Worm (Caenorhabditis elegans): ENCODE results near the gene scrm-8.

scrm-8 gene

DNA sequence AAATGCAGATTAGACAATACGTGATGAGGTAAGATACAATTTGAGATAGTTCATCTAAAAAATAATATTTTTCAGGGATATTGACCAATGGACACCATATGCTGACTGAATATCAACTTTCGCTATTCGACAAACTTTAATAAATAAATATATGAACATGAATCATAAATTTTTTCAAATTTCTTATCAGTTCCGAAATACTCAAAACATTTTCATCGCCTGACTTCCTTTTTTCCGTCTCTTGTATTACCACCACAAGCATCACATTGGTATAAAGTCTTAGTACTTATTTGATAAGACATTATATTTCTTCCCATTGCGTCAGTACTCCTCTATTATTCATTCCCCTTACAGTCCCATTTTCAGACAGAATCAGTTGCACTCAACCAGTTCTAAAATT lies 12.3 kb upstream of the scrm-8 start, which contains the start of the genes K08D10.10 and R07C12.1:
TSS of gene K08D10.10 (plus strand) at position 93 of the 400 bp plus-strand sequence.
TSS of gene R07C12.1 (plus strand) at position 314 of the 400 bp plus-strand sequence.
- no peak for TF ChIP-seq ztf-25 (GFP tag; IDR thresholded peaks at IDR 0.05)
- peak; percentile 42 for TF ChIP-seq nhr-80 (tag; optimal IDR thresholded peaks at IDR 0.05)

DNA sequence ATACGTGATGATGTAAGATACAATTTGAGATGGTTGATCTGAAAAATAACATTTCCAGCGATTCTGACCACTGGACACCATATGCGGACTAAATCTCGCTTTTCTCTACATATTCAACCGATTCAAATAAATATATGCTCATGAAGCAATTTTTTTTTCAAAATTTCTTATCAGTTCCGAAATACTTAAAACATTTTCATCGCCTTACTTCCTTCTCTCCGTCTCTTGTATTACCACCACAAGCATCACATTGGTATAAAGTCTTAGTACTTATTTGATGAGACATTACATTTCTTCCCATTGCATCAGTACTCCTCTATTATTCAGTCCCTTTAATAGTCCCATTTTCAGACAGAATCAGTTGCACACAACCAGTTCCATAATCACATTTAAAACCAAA lies 9.9 kb upstream of the scrm-8 start, which contains the start of gene K08D10.14:
TSS of gene K08D10.14 (plus strand) at position 301 of the 400 bp plus-strand sequence.
- TF ChIP-seq Y79H2A.3 (GFP tag; conservative IDR thresholded peaks at IDR 0.05), result no peak
- TF ChIP-seq nhr-80 (tag; optimal IDR thresholded peaks at IDR 0.05), result peak; percentile 17

DNA sequence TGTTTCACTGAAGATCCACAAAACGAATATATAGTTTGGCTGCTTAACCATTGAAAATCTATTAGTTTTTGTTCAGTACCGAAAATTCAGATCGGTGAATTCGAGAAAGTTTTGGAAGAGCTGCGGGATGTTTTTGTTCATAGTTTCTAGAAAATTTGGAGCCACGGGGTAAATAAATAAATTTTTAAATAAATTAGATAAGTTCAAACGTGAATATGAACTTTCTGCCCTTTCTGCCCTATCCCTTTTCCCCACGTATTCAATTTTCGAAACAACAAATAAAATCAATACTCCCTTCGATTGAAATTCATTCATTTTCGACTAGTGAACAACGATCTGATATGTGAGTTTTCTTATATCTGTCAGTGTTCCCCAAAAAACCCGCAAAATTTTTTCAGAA lies 2.4 kb upstream of the scrm-8 start, which contains the start of gene scrm-5:
TSS of gene scrm-5 (plus strand) at position 301 of the 400 bp plus-strand sequence.
- no peak for TF ChIP-seq die-1 (tag; optimal IDR thresholded peaks at IDR 0.05)
- TF ChIP-seq Y56A3A.18 (GFP tag; IDR thresholded peaks at IDR 0.05), result no peak
- TF ChIP-seq lag-1 (GFP tag; IDR thresholded peaks at IDR 0.05), result no peak
- TF ChIP-seq tbx-9 (tag; optimal IDR thresholded peaks at IDR 0.05; ENCODE audit: borderline replicate concordance), result no peak
- no peak for TF ChIP-seq gei-17 (GFP tag; optimal IDR thresholded peaks at IDR 0.05)
- TF ChIP-seq cebp-1 (GFP tag; IDR thresholded peaks at IDR 0.05), result no peak
- TF ChIP-seq cebp-1 (tag; optimal IDR thresholded peaks at IDR 0.05), result no peak
- TF ChIP-seq attf-5 (GFP tag; optimal IDR thresholded peaks at IDR 0.05), result no peak
- TF ChIP-seq dox-1 (GFP tag; IDR thresholded peaks at IDR 0.05), result no peak
- TF ChIP-seq ztf-22 (GFP tag; optimal IDR thresholded peaks at IDR 0.05), result no peak
- TF ChIP-seq rcor-1 (GFP tag; IDR thresholded peaks at IDR 0.05), result no peak
- no peak for TF ChIP-seq lin-35 (GFP tag; optimal IDR thresholded peaks at IDR 0.05)
- no peak for TF ChIP-seq F49E8.2 (tag; optimal IDR thresholded peaks at IDR 0.05; ENCODE audit: insufficient read depth)
- TF ChIP-seq rpc-1 (optimal IDR thresholded peaks at IDR 0.05), result no peak
- TF ChIP-seq rpc-1 (tag; optimal IDR thresholded peaks at IDR 0.05), result no peak
- no peak for TF ChIP-seq attf-6 (GFP tag; IDR thresholded peaks at IDR 0.05)
- TF ChIP-seq let-607 (tag; optimal IDR thresholded peaks at IDR 0.05), result no peak
- no peak for TF ChIP-seq snpc-1.1 (tag; optimal IDR thresholded peaks at IDR 0.05; ENCODE audit: insufficient read depth)
- no peak for TF ChIP-seq madf-10 (tag; optimal IDR thresholded peaks at IDR 0.05)

DNA sequence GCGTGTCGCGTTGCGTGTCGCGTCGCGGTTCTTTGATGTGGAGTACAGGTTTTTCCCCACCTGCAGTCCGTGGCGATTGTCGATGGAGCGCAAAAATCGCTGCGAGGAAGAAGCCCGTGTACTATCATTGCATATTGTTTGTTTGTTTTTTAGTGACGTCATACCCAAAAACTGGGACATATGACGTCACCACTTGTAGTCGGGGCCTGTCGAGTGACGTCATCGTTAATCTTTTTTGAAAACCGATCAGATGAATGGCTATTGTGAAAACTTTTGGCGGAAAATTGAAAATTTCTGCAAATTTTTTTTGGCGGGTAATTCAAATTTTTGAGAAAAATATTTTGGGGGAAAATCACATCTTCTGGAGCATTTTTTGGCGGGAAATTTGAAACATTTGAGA lies 2.8 kb downstream of the scrm-8 start:
- no peak for TF ChIP-seq akir-1 (GFP tag; optimal IDR thresholded peaks at IDR 0.05)

DNA sequence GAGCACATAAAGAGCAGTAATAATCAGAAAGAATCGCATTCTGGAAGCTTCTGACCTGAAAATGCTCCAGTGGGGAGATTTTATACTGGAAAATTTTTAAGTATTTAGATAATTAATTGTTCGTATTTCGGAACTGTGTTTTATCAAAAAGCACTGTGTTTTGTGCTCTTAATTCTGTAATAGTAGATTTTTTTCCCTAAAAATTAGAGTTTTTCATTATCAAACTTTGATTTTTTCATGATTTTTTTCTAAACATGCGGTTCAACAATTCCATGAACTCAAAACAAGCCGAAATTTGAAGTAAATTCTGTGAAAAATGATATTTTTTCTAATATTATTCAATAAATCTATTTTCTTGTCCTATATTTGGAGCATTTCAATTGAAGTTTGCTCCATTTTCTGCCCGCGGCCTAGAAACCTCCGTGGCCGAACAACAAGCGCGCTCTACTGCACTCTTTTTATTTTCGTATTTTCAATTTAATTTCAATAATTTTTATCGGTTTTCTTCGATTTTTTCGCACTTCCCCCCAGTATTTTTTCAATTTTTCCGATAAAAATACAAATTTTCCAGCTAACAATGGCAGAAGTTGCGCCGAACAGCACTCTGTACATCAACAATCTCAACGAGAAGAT lies 7.2 kb downstream of the scrm-8 start, which contains the start of the genes K08D10.13 and rnp-2:
TSS of gene K08D10.13 (minus strand) at position 51 of the 633 bp plus-strand sequence.
TSS of gene rnp-2 (plus strand) at position 546 of the 633 bp plus-strand sequence.
- TF ChIP-seq aptf-3 (GFP tag; IDR thresholded peaks at IDR 0.05), result no peak
- peak; percentile 89 for TF ChIP-seq mcd-1 (GFP tag; IDR thresholded peaks at IDR 0.05)
- no peak for TF ChIP-seq efl-1 (GFP tag; optimal IDR thresholded peaks at IDR 0.05)
- 0 out of 2 replicates have a peak, but pooled peaks have one; percentile 32 for TF ChIP-seq bed-2 (GFP tag; IDR thresholded peaks at IDR 0.05)
- TF ChIP-seq pbrm-1 (GFP tag; IDR thresholded peaks at IDR 0.05), result no peak
- TF ChIP-seq lin-54 (GFP tag; optimal IDR thresholded peaks at IDR 0.05), result peak; percentile 47
- TF ChIP-seq nfya-1 (tag; optimal IDR thresholded peaks at IDR 0.05; ENCODE audit: borderline replicate concordance, insufficient read depth), result no peak
- 0 out of 2 replicates have a peak, but pooled peaks have one; percentile 18 for TF ChIP-seq F33H1.4 (GFP tag; IDR thresholded peaks at IDR 0.05)
- no peak for TF ChIP-seq F55B11.4 (tag; optimal IDR thresholded peaks at IDR 0.05; ENCODE audit: borderline replicate concordance, insufficient read depth)
- TF ChIP-seq lin-35 (GFP tag; optimal IDR thresholded peaks at IDR 0.05), result peak in 1 of 3 experiments; percentile 28
- 0 out of 2 replicates have a peak, but pooled peaks have one; percentile 42 for TF ChIP-seq attf-3 (GFP tag; conservative IDR thresholded peaks at IDR 0.05)
- no peak for TF ChIP-seq snpc-4 (GFP tag; optimal IDR thresholded peaks at IDR 0.05)
- TF ChIP-seq snpc-4 (tag; optimal IDR thresholded peaks at IDR 0.05), result peak in 1 of 4 experiments; percentile 3

Measured in whole organism, young adult.